Fruit fly (Drosophila melanogaster) whole organism, embryonic: ENCODE results near the gene CG32354.

ENCODE experiments used
- CG10654 ChIP-seq: fragments of 200-800 bp; sonication (Bioruptor generic); optimal IDR thresholded peaks from 2 replicates; lab custom pipeline; 2016; ENCODE audit warnings: missing biosample characterization, missing genetic modification characterization
- CG11723 ChIP-seq: fragments of 200-800 bp; sonication (Bioruptor generic); optimal IDR thresholded peaks from 2 replicates; lab custom pipeline; 2017; ENCODE audit warnings: missing biosample characterization, mild to moderate bottlenecking, missing genetic modification characterization
- CG12744 ChIP-seq: fragments of 200-800 bp; sonication (Bioruptor generic); optimal IDR thresholded peaks from 2 replicates; lab custom pipeline; 2016; ENCODE audit warnings: missing biosample characterization, missing genetic modification characterization
- CG14965 ChIP-seq: fragments of 200-800 bp; sonication (Bioruptor generic); optimal IDR thresholded peaks from 2 replicates; lab custom pipeline; 2016; ENCODE audit warnings: missing biosample characterization, missing genetic modification characterization, borderline replicate concordance
- CG15269 ChIP-seq: fragments of 200-800 bp; sonication (Bioruptor generic); optimal IDR thresholded peaks from 2 replicates; lab custom pipeline; 2018; ENCODE audit warnings: missing biosample characterization, mild to moderate bottlenecking, missing genetic modification characterization, moderate library complexity
- CG16813 ChIP-seq: fragments of 200-800 bp; sonication (Bioruptor generic); IDR thresholded peaks from 3 replicates; pipeline ENCODE4 v1.3.6; 2022; ENCODE audit warnings: missing biosample characterization, missing genetic modification characterization; ENCODE audit not compliant: partially characterized antibody
- CG17186 ChIP-seq: fragments of 200-800 bp; sonication (Bioruptor generic); optimal IDR thresholded peaks from 3 replicates; lab custom pipeline; 2017; ENCODE audit warnings: missing biosample characterization, missing genetic modification reagents, missing genetic modification characterization
- CG18262 ChIP-seq: fragments of 200-800 bp; optimal IDR thresholded peaks from 3 replicates; lab custom pipeline; 2019; ENCODE audit warnings: missing biosample characterization, mild to moderate bottlenecking, missing genetic modification characterization, moderate library complexity
- CG2129 ChIP-seq: fragments of 200-800 bp; sonication (Bioruptor generic); IDR thresholded peaks from 2 replicates; pipeline ENCODE4 v1.3.6; 2022; ENCODE audit warnings: missing biosample characterization, missing genetic modification characterization; ENCODE audit not compliant: partially characterized antibody
- CG2199 ChIP-seq: fragments of 200-800 bp; sonication (Bioruptor generic); IDR thresholded peaks from 3 replicates; pipeline ENCODE4 v1.3.6; 2022; ENCODE audit warnings: missing biosample characterization, missing genetic modification characterization
- CG3065 ChIP-seq: fragments of 200-800 bp; sonication (Bioruptor generic); optimal IDR thresholded peaks from 2 replicates; lab custom pipeline; 2016; ENCODE audit warnings: missing biosample characterization, missing genetic modification characterization
- CG32767 ChIP-seq: fragments of 200-800 bp; sonication (Bioruptor generic); IDR thresholded peaks from 2 replicates; pipeline ENCODE4 v1.3.6; 2022; ENCODE audit warnings: missing biosample characterization, missing genetic modification characterization
- CG3407 ChIP-seq: fragments of 200-800 bp; sonication (Bioruptor generic); optimal IDR thresholded peaks from 2 replicates; lab custom pipeline; 2018; ENCODE audit warnings: missing biosample characterization, mild to moderate bottlenecking, missing genetic modification characterization
- CG4617 ChIP-seq: fragments of 200-800 bp; sonication (Bioruptor generic); optimal IDR thresholded peaks from 3 replicates; lab custom pipeline; 2016; ENCODE audit warnings: missing biosample characterization, missing genetic modification characterization, borderline replicate concordance
- CG4707 ChIP-seq: fragments of 200-800 bp; sonication (Bioruptor generic); optimal IDR thresholded peaks from 2 replicates; lab custom pipeline; 2018; ENCODE audit warnings: missing biosample characterization, mild to moderate bottlenecking, missing genetic modification characterization, moderate library complexity
- CG5953 ChIP-seq: fragments of 200-800 bp; sonication (Bioruptor generic); IDR thresholded peaks from 2 replicates; pipeline ENCODE4 v1.3.6; 2022; ENCODE audit warnings: missing biosample characterization, missing genetic modification characterization
- CG7745 ChIP-seq: fragments of 200-800 bp; sonication (Bioruptor generic); optimal IDR thresholded peaks from 2 replicates; lab custom pipeline; 2018; ENCODE audit warnings: missing biosample characterization, mild to moderate bottlenecking, missing genetic modification characterization, moderate library complexity
- CG8478 ChIP-seq: fragments of >200 bp; optimal IDR thresholded peaks from 2 replicates; lab custom pipeline; 2018
- CG9932 ChIP-seq: fragments of 200-800 bp; sonication (Bioruptor generic); IDR thresholded peaks from 2 replicates; pipeline ENCODE4 v1.3.6; 2022; ENCODE audit warnings: missing biosample characterization, missing genetic modification characterization
- Dll ChIP-seq: fragments of 200-800 bp; sonication (Bioruptor generic); IDR thresholded peaks from 4 replicates; pipeline ENCODE4 v1.3.6; 2022; ENCODE audit warnings: missing biosample characterization, missing genetic modification characterization; ENCODE audit not compliant: partially characterized antibody
- Dp ChIP-seq: fragments of 200-800 bp; sonication (Bioruptor generic); optimal IDR thresholded peaks from 2 replicates; lab custom pipeline; 2018; ENCODE audit warnings: missing biosample characterization, mild to moderate bottlenecking, missing genetic modification characterization, moderate library complexity
- Hand ChIP-seq: fragments of 200-800 bp; sonication (Bioruptor generic); optimal IDR thresholded peaks from 2 replicates; lab custom pipeline; 2017; ENCODE audit warnings: mild to moderate bottlenecking, missing biosample characterization, missing genetic modification reagents, missing genetic modification characterization
- HmgD ChIP-seq: fragments of 200-800 bp; sonication (Bioruptor generic); optimal IDR thresholded peaks from 3 replicates; lab custom pipeline; 2016; ENCODE audit warnings: missing biosample characterization, missing genetic modification characterization
- HmgZ ChIP-seq: fragments of 200-800 bp; sonication (Bioruptor generic); optimal IDR thresholded peaks from 2 replicates; lab custom pipeline; 2018; ENCODE audit warnings: missing biosample characterization, mild to moderate bottlenecking, missing genetic modification characterization
- Hmx ChIP-seq: fragments of 200-800 bp; sonication (Bioruptor generic); optimal IDR thresholded peaks from 2 replicates; lab custom pipeline; 2016; ENCODE audit warnings: missing biosample characterization, missing genetic modification characterization
- MBD-R2 ChIP-seq: fragments of 200-800 bp; sonication (Bioruptor generic); IDR thresholded peaks from 2 replicates; pipeline ENCODE4 v1.3.6; 2022; ENCODE audit warnings: missing biosample characterization, missing genetic modification characterization
- MTF-1 ChIP-seq: fragments of 200-800 bp; sonication (Bioruptor generic); optimal IDR thresholded peaks from 2 replicates; lab custom pipeline; 2018; ENCODE audit warnings: missing biosample characterization, mild to moderate bottlenecking, missing genetic modification characterization, borderline replicate concordance
- NFAT ChIP-seq: fragments of 200-800 bp; sonication (Bioruptor generic); IDR thresholded peaks from 2 replicates; pipeline ENCODE4 v1.3.6; 2022; ENCODE audit warnings: missing biosample characterization, missing genetic modification characterization
- Ravus ChIP-seq: fragments of 200-800 bp; sonication (Bioruptor generic); IDR thresholded peaks from 2 replicates; pipeline ENCODE4 v1.3.6; 2022; ENCODE audit warnings: missing biosample characterization, missing genetic modification characterization
- Scr ChIP-seq: fragments of 200-800 bp; sonication (Bioruptor generic); IDR thresholded peaks from 2 replicates; pipeline ENCODE4 v1.3.6; 2022; ENCODE audit warnings: missing biosample characterization, missing genetic modification characterization; ENCODE audit not compliant: partially characterized antibody
- Sry-δ ChIP-seq: fragments of 200-800 bp; sonication (Bioruptor generic); optimal IDR thresholded peaks from 2 replicates; lab custom pipeline; 2016; ENCODE audit warnings: missing biosample characterization, missing genetic modification characterization
- Ssrp ChIP-seq: fragments of 200-800 bp; sonication (Bioruptor generic); optimal IDR thresholded peaks from 2 replicates; lab custom pipeline; 2018; ENCODE audit warnings: missing biosample characterization, mild to moderate bottlenecking, missing genetic modification characterization, moderate library complexity
- Xbp1 ChIP-seq: fragments of 200-800 bp; sonication (Bioruptor generic); optimal IDR thresholded peaks from 3 replicates; lab custom pipeline; 2016; ENCODE audit warnings: missing biosample characterization, mild to moderate bottlenecking, missing genetic modification characterization
- amos ChIP-seq: fragments of 200-800 bp; sonication (Bioruptor generic); IDR thresholded peaks from 2 replicates; pipeline ENCODE4 v1.3.6; 2022; ENCODE audit warnings: missing biosample characterization, missing genetic modification characterization; ENCODE audit not compliant: partially characterized antibody
- bab2 ChIP-seq: fragments of 200-800 bp; sonication (Bioruptor generic); optimal IDR thresholded peaks from 2 replicates; lab custom pipeline; 2016; ENCODE audit warnings: missing biosample characterization, missing genetic modification characterization
- exex ChIP-seq: fragments of 200-800 bp; sonication (Bioruptor generic); optimal IDR thresholded peaks from 4 replicates; lab custom pipeline; 2018; ENCODE audit warnings: missing biosample characterization, mild to moderate bottlenecking, missing genetic modification characterization, moderate library complexity
- fu2 ChIP-seq: fragments of 200-800 bp; sonication (Bioruptor generic); optimal IDR thresholded peaks from 2 replicates; lab custom pipeline; 2016; ENCODE audit warnings: missing biosample characterization, missing genetic modification characterization
- gt ChIP-seq: fragments of 200-800 bp; sonication (Bioruptor generic); IDR thresholded peaks from 2 replicates; pipeline ENCODE4 v1.3.6; 2022; ENCODE audit warnings: missing biosample characterization, missing genetic modification characterization
- h ChIP-seq: fragments of >200 bp; optimal IDR thresholded peaks from 2 replicates; lab custom pipeline; 2017
- kay ChIP-seq: fragments of 200-800 bp; sonication (Bioruptor generic); optimal IDR thresholded peaks from 2 replicates; lab custom pipeline; 2016; ENCODE audit warnings: missing biosample characterization, missing genetic modification characterization
- mld ChIP-seq: fragments of 200-800 bp; sonication (Bioruptor generic); IDR thresholded peaks from 3 replicates; pipeline ENCODE4 v1.3.6; 2022; ENCODE audit warnings: missing biosample characterization, missing genetic modification characterization; ENCODE audit not compliant: partially characterized antibody
- nerfin-2 ChIP-seq: fragments of 200-800 bp; sonication (Bioruptor generic); IDR thresholded peaks from 2 replicates; pipeline ENCODE4 v1.3.6; 2022; ENCODE audit warnings: missing biosample characterization, missing genetic modification characterization; ENCODE audit not compliant: partially characterized antibody
- odd ChIP-seq: fragments of 200-800 bp; sonication (Bioruptor generic); optimal IDR thresholded peaks from 2 replicates; lab custom pipeline; 2017; ENCODE audit warnings: missing biosample characterization, mild to moderate bottlenecking, missing genetic modification characterization
- prd ChIP-seq, 3 experiments: fragments of >200 bp in 2 of 3; fragments of 200-800 bp in 1 of 3; sonication (Bioruptor generic) in 1 of 3; optimal IDR thresholded peaks in 2 of 3; IDR thresholded peaks in 1 of 3; 2 replicates in 2 of 3; 3 replicates in 1 of 3; pipeline versions ENCODE4 v1.3.6 to Lab custom; 2017 to 2022; ENCODE audit warnings: missing biosample characterization in 1 of 3, missing genetic modification characterization in 1 of 3
- run ChIP-seq: fragments of 200-800 bp; sonication (Bioruptor generic); optimal IDR thresholded peaks from 3 replicates; lab custom pipeline; 2018; ENCODE audit warnings: missing biosample characterization, mild to moderate bottlenecking, missing genetic modification characterization
- seq ChIP-seq: fragments of 200-800 bp; sonication (Bioruptor generic); IDR thresholded peaks from 2 replicates; pipeline ENCODE4 v1.3.6; 2022; ENCODE audit warnings: missing biosample characterization, missing genetic modification characterization
- slou ChIP-seq: fragments of 200-800 bp; sonication (Bioruptor generic); optimal IDR thresholded peaks from 3 replicates; lab custom pipeline; 2016; ENCODE audit warnings: missing biosample characterization, missing genetic modification characterization
- tna ChIP-seq: fragments of 200-800 bp; sonication (Bioruptor generic); IDR thresholded peaks from 2 replicates; pipeline ENCODE4 v1.3.6; 2022; ENCODE audit warnings: missing biosample characterization, missing genetic modification characterization; ENCODE audit not compliant: partially characterized antibody
- vvl ChIP-seq: fragments of 200-800 bp; sonication (Bioruptor generic); IDR thresholded peaks from 2 replicates; pipeline ENCODE4 v1.3.6; 2022; ENCODE audit warnings: missing biosample characterization, missing genetic modification characterization
- zfh1 ChIP-seq: fragments of 200-800 bp; sonication (Bioruptor generic); IDR thresholded peaks from 3 replicates; pipeline ENCODE4 v1.3.6; 2022; ENCODE audit warnings: missing biosample characterization, missing genetic modification characterization

The CG32354 gene

DNA sequence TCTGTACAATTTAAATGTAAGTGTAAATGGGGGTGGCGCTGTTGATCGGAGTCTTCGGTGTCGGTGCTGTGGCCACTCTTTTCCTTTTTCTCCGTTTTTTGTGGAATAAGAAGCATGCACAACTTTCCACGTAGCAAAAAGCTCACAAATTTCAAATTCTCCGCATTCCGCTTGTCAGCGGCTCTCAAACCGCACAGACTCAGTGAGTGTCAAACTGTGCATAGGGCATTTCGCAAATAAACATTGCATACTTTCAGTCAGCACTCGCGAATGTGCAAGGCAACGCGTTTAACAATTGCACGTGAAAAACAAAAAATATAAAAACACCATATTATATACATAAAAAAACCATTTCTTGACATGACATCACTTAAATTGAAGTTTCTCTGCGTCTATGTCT, 27.1 kb downstream of the CG32354 start (continued):
- no peak for TF ChIP-seq CG7745 (tag; lab: Kevin White, UChicago)
- TF ChIP-seq Ssrp (tag; lab: Kevin White, UChicago) = no peak
- TF ChIP-seq HmgZ = peak; percentile 12
- TF ChIP-seq CG11723 (GFP tag; lab: Kevin White, UChicago) = no peak
- no peak for TF ChIP-seq bab2 (GFP tag; lab: Kevin White, UChicago)
- TF ChIP-seq slou (GFP tag; lab: Kevin White, UChicago) = no peak
- peak; percentile 2 for TF ChIP-seq Xbp1 (GFP tag; lab: Kevin White, UChicago)
- TF ChIP-seq HmgD (GFP tag; lab: Kevin White, UChicago) = no peak
- TF ChIP-seq MTF-1 (GFP tag; lab: Kevin White, UChicago) = no peak
- TF ChIP-seq run (tag; lab: Kevin White, UChicago) = no peak
- no peak for TF ChIP-seq CG2129 (GFP tag; lab: Robert Waterston, UW)
- TF ChIP-seq CG3065 (GFP tag; lab: Kevin White, UChicago) = no peak
- TF ChIP-seq seq (GFP tag; lab: Robert Waterston, UW) = no peak
- TF ChIP-seq Ravus (GFP tag; lab: Robert Waterston, UW) = no peak
- TF ChIP-seq odd (GFP tag; lab: Kevin White, UChicago) = no peak
- TF ChIP-seq gt = no peak
- TF ChIP-seq tna (GFP tag; lab: Robert Waterston, UW) = peak; percentile 76
- no peak for TF ChIP-seq CG32767 (GFP tag; lab: Robert Waterston, UW)
- no peak for TF ChIP-seq prd (optimal IDR thresholded peaks at IDR 0.05; lab: Kevin White, UChicago)
- 0 out of 3 replicates have a peak, but pooled peaks have one; percentile 28 for TF ChIP-seq prd (GFP tag; IDR thresholded peaks at IDR 0.05; lab: Robert Waterston, UW)
- no peak for TF ChIP-seq CG14965 (GFP tag; lab: Kevin White, UChicago)
- TF ChIP-seq CG3407 (GFP tag; lab: Kevin White, UChicago) = no peak
- TF ChIP-seq mld = no peak; the same call in 2 of the 3 replicates
- TF ChIP-seq NFAT (GFP tag; lab: Robert Waterston, UW) = no peak
- TF ChIP-seq exex (tag; lab: Kevin White, UChicago) = no peak
- no peak for TF ChIP-seq CG4617 (GFP tag; lab: Kevin White, UChicago)
- no peak for TF ChIP-seq CG5953 (GFP tag; lab: Robert Waterston, UW)
- TF ChIP-seq Sry-δ (GFP tag; lab: Kevin White, UChicago) = no peak
- no peak for TF ChIP-seq CG17186 (GFP tag; lab: Kevin White, UChicago)
- TF ChIP-seq MBD-R2 (GFP tag; lab: Robert Waterston, UW) = peak; percentile 40; the same call in 1 of the 2 replicates
- TF ChIP-seq Dp (GFP tag; lab: Kevin White, UChicago) = peak; percentile 69
- peak; percentile 47; the same call in 1 of the 2 replicates for TF ChIP-seq nerfin-2
- no peak for TF ChIP-seq CG8478 (lab: Kevin White, UChicago)
- no peak for TF ChIP-seq Hmx (GFP tag; lab: Kevin White, UChicago)
- no peak for TF ChIP-seq Hand
- 0 out of 3 replicates have a peak, but pooled peaks have one; percentile 25 for TF ChIP-seq CG16813 (GFP tag; lab: Robert Waterston, UW)
- TF ChIP-seq CG18262 (tag; lab: Kevin White, UChicago) = no peak
- TF ChIP-seq CG2199 (GFP tag; lab: Robert Waterston, UW) = peak; percentile 89
- no peak for TF ChIP-seq CG12744 (GFP tag; lab: Kevin White, UChicago)
- TF ChIP-seq h (lab: Kevin White, UChicago) = no peak
- 0 out of 3 replicates have a peak, but pooled peaks have one; percentile 39 for TF ChIP-seq zfh1 (GFP tag; lab: Robert Waterston, UW)
- TF ChIP-seq Scr (GFP tag; lab: Robert Waterston, UW) = peak; percentile 25
- TF ChIP-seq CG15269 (tag; lab: Kevin White, UChicago) = no peak
- TF ChIP-seq vvl (GFP tag; lab: Robert Waterston, UW) = 0 out of 2 replicates have a peak, but pooled peaks have one; percentile 12
- no peak for TF ChIP-seq CG10654 (GFP tag; lab: Kevin White, UChicago)
- TF ChIP-seq CG9932 (GFP tag; lab: Robert Waterston, UW) = no peak
- no peak for TF ChIP-seq kay (GFP tag; lab: Kevin White, UChicago)
- TF ChIP-seq fu2 (GFP tag; lab: Kevin White, UChicago) = no peak
- TF ChIP-seq amos (GFP tag; lab: Robert Waterston, UW) = peak; percentile 56
- no peak for TF ChIP-seq Dll (GFP tag; lab: Robert Waterston, UW)
- TF ChIP-seq CG4707 (GFP tag; lab: Kevin White, UChicago) = no peak
